ENCODE assay signal across 6 worm cellular contexts in the genomic region with DNA sequence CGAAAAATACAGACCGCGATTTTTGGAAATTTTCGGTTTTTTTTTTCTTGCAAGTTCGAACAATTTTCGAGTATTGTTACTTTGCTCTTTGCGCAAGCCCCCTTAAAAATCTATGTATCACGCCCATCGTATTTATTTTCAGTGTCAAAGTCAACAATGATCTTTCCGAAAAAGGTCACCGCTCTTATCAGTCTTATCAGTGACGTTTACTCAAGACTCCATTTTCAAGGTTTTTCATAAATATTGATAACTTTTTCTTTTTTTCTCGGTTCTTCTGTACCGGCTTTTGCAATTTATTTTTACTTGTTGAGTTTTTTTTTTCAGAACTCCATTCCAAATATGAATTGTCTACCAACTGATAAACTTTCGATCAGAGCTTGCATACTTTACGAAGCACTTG.
A peak's percentile ranks its signal among the peaks of the same experiment; 100 is the strongest.
TF ChIP-seq lines count a peak whose summit lies in the region.

TSS of gene fbxa-190 (plus strand) at position 325 of the 400 bp plus-strand sequence.

TF ChIP-seq in whole organism, L1 larva, 84 proteins besides CTCF, POLR2A, EP300 and RAD21:
- no peak for TF ChIP-seq lin-39 (tag; optimal IDR thresholded peaks at IDR 0.05; lab: Kevin White, UChicago)
- TF ChIP-seq nhr-19 (GFP tag; conservative IDR thresholded peaks at IDR 0.05; lab: Robert Waterston, UW), result no peak
- no peak for TF ChIP-seq zag-1 (tag; optimal IDR thresholded peaks at IDR 0.05; lab: Kevin White, UChicago)
- peak; percentile 32 for TF ChIP-seq elt-2 (tag; optimal IDR thresholded peaks at IDR 0.05; lab: Kevin White, UChicago)

TF ChIP-seq in whole organism, L2 larva, 48 proteins besides CTCF, POLR2A, EP300 and RAD21:
- TF ChIP-seq nhr-129 (tag; optimal IDR thresholded peaks at IDR 0.05; lab: Kevin White, UChicago) (no peak), R02D3.7 (tag; optimal IDR thresholded peaks at IDR 0.05; lab: Kevin White, UChicago) (no peak), fos-1 (tag; optimal IDR thresholded peaks at IDR 0.05; lab: Kevin White, UChicago) (peak; percentile 72), sma-9 (GFP tag; optimal IDR thresholded peaks at IDR 0.05; lab: Kevin White, UChicago) (peak; percentile 49), sma-9 (tag; optimal IDR thresholded peaks at IDR 0.05; lab: Kevin White, UChicago) (no peak)

TF ChIP-seq in whole organism, L3 larva, 47 proteins besides CTCF, POLR2A, EP300 and RAD21:
- TF ChIP-seq elt-1 (tag; optimal IDR thresholded peaks at IDR 0.05; lab: Kevin White, UChicago) (no peak), egl-5 (tag; optimal IDR thresholded peaks at IDR 0.05; lab: Kevin White, UChicago) (no peak), tbx-2 (tag; optimal IDR thresholded peaks at IDR 0.05; lab: Kevin White, UChicago) (no peak), nhr-23 (tag; optimal IDR thresholded peaks at IDR 0.05; lab: Kevin White, UChicago) (no peak), pqm-1 (tag; optimal IDR thresholded peaks at IDR 0.05; lab: Kevin White, UChicago) (peak; percentile 77), elt-2 (tag; optimal IDR thresholded peaks at IDR 0.05; lab: Kevin White, UChicago) (peak; percentile 67), egl-27 (tag; optimal IDR thresholded peaks at IDR 0.05; lab: Kevin White, UChicago) (no peak), lin-15B (tag; optimal IDR thresholded peaks at IDR 0.05; lab: Kevin White, UChicago) (no peak), ztf-11 (tag; optimal IDR thresholded peaks at IDR 0.05; lab: Kevin White, UChicago) (no peak), nhr-67 (tag; optimal IDR thresholded peaks at IDR 0.05; lab: Kevin White, UChicago) (no peak), pha-4 (tag; optimal IDR thresholded peaks at IDR 0.05; lab: Kevin White, UChicago) (peak; percentile 41), aly-2 (tag; optimal IDR thresholded peaks at IDR 0.05; lab: Kevin White, UChicago) (no peak), daf-12 (tag; optimal IDR thresholded peaks at IDR 0.05; lab: Kevin White, UChicago) (no peak)
TF ChIP-seq in whole organism, L3 larva: peak in this region for 3.

TF ChIP-seq in whole organism, L4 larva, 104 proteins besides CTCF, POLR2A, EP300 and RAD21 (continues in another document):
- TF ChIP-seq Y48G9A.11 (GFP tag; IDR thresholded peaks at IDR 0.05; lab: Robert Waterston, UW) (no peak), nhr-11 (tag; optimal IDR thresholded peaks at IDR 0.05; lab: Kevin White, UChicago) (no peak), pha-4 (GFP tag; IDR thresholded peaks at IDR 0.05; lab: Robert Waterston, UW) (no peak), pha-4 (tag; optimal IDR thresholded peaks at IDR 0.05; lab: Kevin White, UChicago) (no peak), mes-2 (tag; optimal IDR thresholded peaks at IDR 0.05; lab: Kevin White, UChicago; ENCODE audit: poor library complexity, severe bottlenecking) (no peak), F44E2.7 (GFP tag; IDR thresholded peaks at IDR 0.05; lab: Robert Waterston, UW) (no peak), dmd-6 (GFP tag; IDR thresholded peaks at IDR 0.05; lab: Robert Waterston, UW) (peak; percentile 30; the same call in 1 of the 2 replicates), hif-1 (tag; optimal IDR thresholded peaks at IDR 0.05; lab: Kevin White, UChicago) (no peak), gei-8 (GFP tag; optimal IDR thresholded peaks at IDR 0.05; lab: Kevin White, UChicago) (no peak), hmg-1.1 (GFP tag; IDR thresholded peaks at IDR 0.05; lab: Robert Waterston, UW) (no peak), ceh-82 (tag; optimal IDR thresholded peaks at IDR 0.05; lab: Kevin White, UChicago) (no peak), spr-3 (GFP tag; optimal IDR thresholded peaks at IDR 0.05; lab: Kevin White, UChicago) (no peak), nhr-28 (tag; optimal IDR thresholded peaks at IDR 0.05; lab: Kevin White, UChicago) (peak; percentile 22), lin-38 (GFP tag; IDR thresholded peaks at IDR 0.05; lab: Robert Waterston, UW) (no peak), mdl-1 (tag; optimal IDR thresholded peaks at IDR 0.05; lab: Kevin White, UChicago) (no peak), ceh-44 (GFP tag; IDR thresholded peaks at IDR 0.05; lab: Robert Waterston, UW) (no peak), egl-27 (tag; optimal IDR thresholded peaks at IDR 0.05; lab: Kevin White, UChicago) (no peak), lin-39 (tag; optimal IDR thresholded peaks at IDR 0.05; lab: Kevin White, UChicago) (no peak), ama-1 (optimal IDR thresholded peaks at IDR 0.05; lab: Kevin White, UChicago) (no peak), fkh-10 (GFP tag; optimal IDR thresholded peaks at IDR 0.05; lab: Kevin White, UChicago) (no peak), madf-5 (GFP tag; IDR thresholded peaks at IDR 0.05; lab: Robert Waterston, UW) (no peak), rbr-2 (tag; optimal IDR thresholded peaks at IDR 0.05; lab: Kevin White, UChicago) (no peak), lsy-2 (tag; optimal IDR thresholded peaks at IDR 0.05; lab: Kevin White, UChicago) (no peak), mep-1 (tag; optimal IDR thresholded peaks at IDR 0.05; lab: Kevin White, UChicago) (no peak)

TF ChIP-seq in whole organism, late embryonic, 69 proteins besides CTCF, POLR2A, EP300 and RAD21:
- no peak for TF ChIP-seq ceh-18 (tag; optimal IDR thresholded peaks at IDR 0.05; lab: Kevin White, UChicago)
- no peak for TF ChIP-seq ref-2 (tag; optimal IDR thresholded peaks at IDR 0.05; lab: Kevin White, UChicago)
- no peak for TF ChIP-seq sox-2 (GFP tag; IDR thresholded peaks at IDR 0.05; lab: Robert Waterston, UW)
- peak; percentile 27 for TF ChIP-seq elt-2 (tag; optimal IDR thresholded peaks at IDR 0.05; lab: Kevin White, UChicago)
TF ChIP-seq in whole organism, late embryonic: peak in this region for 1.

TF ChIP-seq in whole organism, young adult, 124 proteins besides CTCF, POLR2A, EP300 and RAD21:
- TF ChIP-seq hrde-1 (tag; optimal IDR thresholded peaks at IDR 0.05; lab: Kevin White, UChicago; ENCODE audit: borderline replicate concordance) (no peak), mxl-1 (tag; optimal IDR thresholded peaks at IDR 0.05; lab: Kevin White, UChicago) (no peak), nhr-80 (tag; optimal IDR thresholded peaks at IDR 0.05; lab: Kevin White, UChicago) (peak; percentile 51), ceh-79 (tag; optimal IDR thresholded peaks at IDR 0.05; lab: Kevin White, UChicago) (no peak)
TF ChIP-seq in whole organism, young adult: peak in this region for 1.
